Fruit fly (Drosophila melanogaster) whole organism, embryonic: Measurements from ENCODE around the gene Sdic1.
A peak's percentile ranks its signal among the peaks of the same experiment; 100 is the strongest.

Source experiments
- Antp ChIP-seq: fragments of 200-800 bp; sonication (Bioruptor generic); optimal IDR thresholded peaks from 3 replicates; lab custom pipeline; 2016; ENCODE audit warnings: missing biosample characterization, missing genetic modification characterization
- Atf-2 ChIP-seq: fragments of 200-800 bp; sonication (Bioruptor generic); optimal IDR thresholded peaks from 2 replicates; lab custom pipeline; 2016; ENCODE audit warnings: missing biosample characterization, missing genetic modification characterization
- CG10543 ChIP-seq: fragments of 200-800 bp; sonication (Bioruptor generic); optimal IDR thresholded peaks from 3 replicates; lab custom pipeline; 2017; ENCODE audit warnings: missing biosample characterization, mild to moderate bottlenecking, missing genetic modification characterization, moderate library complexity
- CG10654 ChIP-seq: fragments of 200-800 bp; sonication (Bioruptor generic); optimal IDR thresholded peaks from 2 replicates; lab custom pipeline; 2016; ENCODE audit warnings: missing biosample characterization, missing genetic modification characterization
- CG11398 ChIP-seq: fragments of 200-800 bp; sonication (Bioruptor generic); optimal IDR thresholded peaks from 2 replicates; lab custom pipeline; 2016; ENCODE audit warnings: missing biosample characterization, missing genetic modification characterization
- CG12299 ChIP-seq: fragments of 200-800 bp; sonication (Bioruptor generic); optimal IDR thresholded peaks from 2 replicates; lab custom pipeline; 2018; ENCODE audit warnings: missing biosample characterization, mild to moderate bottlenecking, missing genetic modification characterization
- CG14710 ChIP-seq: fragments of 200-800 bp; sonication (Bioruptor generic); optimal IDR thresholded peaks from 3 replicates; lab custom pipeline; 2019; ENCODE audit warnings: missing biosample characterization, mild to moderate bottlenecking, missing genetic modification characterization, moderate library complexity
- CG15011 ChIP-seq: fragments of 200-800 bp; sonication (Bioruptor generic); optimal IDR thresholded peaks from 3 replicates; lab custom pipeline; 2018; ENCODE audit warnings: missing biosample characterization, mild to moderate bottlenecking, missing genetic modification characterization
- CG15514 ChIP-seq: fragments of 200-800 bp; sonication (Bioruptor generic); optimal IDR thresholded peaks from 3 replicates; lab custom pipeline; 2017; ENCODE audit warnings: missing biosample characterization, missing genetic modification characterization, mild to moderate bottlenecking, moderate library complexity, missing genetic modification reagents
- CG1603 ChIP-seq: fragments of 200-800 bp; sonication (Bioruptor generic); optimal IDR thresholded peaks from 2 replicates; lab custom pipeline; 2019; ENCODE audit warnings: missing biosample characterization, mild to moderate bottlenecking, missing genetic modification characterization, moderate library complexity
- CG17912 ChIP-seq: fragments of 200-800 bp; sonication (Bioruptor generic); optimal IDR thresholded peaks from 2 replicates; lab custom pipeline; 2018; ENCODE audit warnings: missing biosample characterization, mild to moderate bottlenecking, missing genetic modification characterization
- CG2116 ChIP-seq: fragments of 200-800 bp; sonication (Bioruptor generic); optimal IDR thresholded peaks from 3 replicates; lab custom pipeline; 2018; ENCODE audit warnings: missing biosample characterization, mild to moderate bottlenecking, missing genetic modification characterization
- CG31441 ChIP-seq: fragments of 200-800 bp; sonication (Bioruptor generic); IDR thresholded peaks from 2 replicates; pipeline ENCODE4 v1.3.6; 2022; ENCODE audit warnings: missing biosample characterization, missing genetic modification characterization
- CG33213 ChIP-seq: fragments of 200-800 bp; sonication (Bioruptor generic); optimal IDR thresholded peaks from 3 replicates; lab custom pipeline; 2016; ENCODE audit warnings: missing biosample characterization, missing genetic modification characterization
- CG34376 ChIP-seq: fragments of 200-800 bp; sonication (Bioruptor generic); optimal IDR thresholded peaks from 2 replicates; lab custom pipeline; 2018; ENCODE audit warnings: missing biosample characterization, mild to moderate bottlenecking, missing genetic modification characterization
- CG34422 ChIP-seq: fragments of 200-800 bp; sonication (Bioruptor generic); IDR thresholded peaks from 3 replicates; pipeline ENCODE4 v1.3.6; 2022; ENCODE audit warnings: missing biosample characterization, missing genetic modification characterization
- CG6689 ChIP-seq: fragments of 200-800 bp; sonication (Bioruptor generic); IDR thresholded peaks from 2 replicates; pipeline ENCODE4 v1.3.6; 2022; ENCODE audit warnings: missing biosample characterization, missing genetic modification characterization
- CG9932 ChIP-seq: fragments of 200-800 bp; sonication (Bioruptor generic); IDR thresholded peaks from 2 replicates; pipeline ENCODE4 v1.3.6; 2022; ENCODE audit warnings: missing biosample characterization, missing genetic modification characterization
- Chrac-16 ChIP-seq: fragments of 200-800 bp; sonication (Bioruptor generic); optimal IDR thresholded peaks from 3 replicates; lab custom pipeline; 2016; ENCODE audit warnings: missing biosample characterization, missing genetic modification characterization
- CrebB ChIP-seq: fragments of 200-800 bp; sonication (Bioruptor generic); optimal IDR thresholded peaks from 3 replicates; lab custom pipeline; 2018; ENCODE audit warnings: missing biosample characterization, mild to moderate bottlenecking, missing genetic modification characterization
- Dp ChIP-seq: fragments of 200-800 bp; sonication (Bioruptor generic); optimal IDR thresholded peaks from 2 replicates; lab custom pipeline; 2018; ENCODE audit warnings: missing biosample characterization, mild to moderate bottlenecking, missing genetic modification characterization, moderate library complexity
- Dref ChIP-seq: fragments of 200-800 bp; sonication (Bioruptor generic); IDR thresholded peaks from 2 replicates; pipeline ENCODE4 v1.3.6; 2022; ENCODE audit warnings: missing biosample characterization, missing genetic modification characterization
- E2f2 ChIP-seq: fragments of 200-800 bp; sonication (Bioruptor generic); IDR thresholded peaks from 2 replicates; pipeline ENCODE4 v1.3.6; 2022; ENCODE audit warnings: missing biosample characterization, missing genetic modification characterization
- Hand ChIP-seq: fragments of 200-800 bp; sonication (Bioruptor generic); optimal IDR thresholded peaks from 2 replicates; lab custom pipeline; 2017; ENCODE audit warnings: mild to moderate bottlenecking, missing biosample characterization, missing genetic modification reagents, missing genetic modification characterization
- Hr78 ChIP-seq, 2 experiments: fragments of 200-800 bp in 1 of 2; fragments of >200 bp in 1 of 2; sonication (Bioruptor generic) in 1 of 2; optimal IDR thresholded peaks; 2 replicates each; lab custom pipeline; 2017 to 2019; ENCODE audit warnings: missing biosample characterization in 2 of 2, missing genetic modification characterization in 2 of 2, mild to moderate bottlenecking in 1 of 2, moderate library complexity in 1 of 2
- MBD-R2 ChIP-seq: fragments of 200-800 bp; sonication (Bioruptor generic); IDR thresholded peaks from 2 replicates; pipeline ENCODE4 v1.3.6; 2022; ENCODE audit warnings: missing biosample characterization, missing genetic modification characterization
- Med ChIP-seq: fragments of 200-800 bp; sonication (Bioruptor generic); peaks from one replicate; lab custom pipeline; 2016; ENCODE audit warnings: missing biosample characterization, missing genetic modification characterization, mild to moderate bottlenecking, inconsistent platforms, moderate library complexity
- Six4 ChIP-seq: fragments of 200-800 bp; sonication (Bioruptor generic); optimal IDR thresholded peaks from 2 replicates; lab custom pipeline; 2016; ENCODE audit warnings: missing biosample characterization, missing genetic modification characterization
- TFAM ChIP-seq: fragments of 200-800 bp; sonication (Bioruptor generic); optimal IDR thresholded peaks from 2 replicates; lab custom pipeline; 2017; ENCODE audit warnings: missing biosample characterization, missing genetic modification characterization, inconsistent platforms
- Tbp ChIP-seq: fragments of >200 bp; optimal IDR thresholded peaks from 2 replicates; lab custom pipeline; 2018; ENCODE audit warnings: missing biosample characterization, missing genetic modification characterization
- ap ChIP-seq: fragments of 200-800 bp; sonication (Bioruptor generic); IDR thresholded peaks from 2 replicates; pipeline ENCODE4 v1.3.6; 2022; ENCODE audit warnings: missing biosample characterization, missing genetic modification characterization
- ase ChIP-seq: fragments of 200-800 bp; sonication (Bioruptor generic); IDR thresholded peaks from 3 replicates; pipeline ENCODE4 v1.3.6; 2022; ENCODE audit warnings: missing biosample characterization, missing genetic modification characterization
- ato ChIP-seq: fragments of 200-800 bp; sonication (Bioruptor generic); IDR thresholded peaks from 2 replicates; pipeline ENCODE4 v1.3.6; 2022; ENCODE audit warnings: missing biosample characterization, missing genetic modification characterization; ENCODE audit not compliant: partially characterized antibody
- bsh ChIP-seq, 2 experiments: fragments of 200-800 bp; sonication (Bioruptor generic); optimal IDR thresholded peaks; 2 replicates each; lab custom pipeline; 2017 to 2018; ENCODE audit warnings: mild to moderate bottlenecking in 2 of 2, missing biosample characterization in 2 of 2, missing genetic modification characterization in 2 of 2, moderate library complexity in 1 of 2
- crp ChIP-seq, 2 experiments: fragments of 200-800 bp; sonication (Bioruptor generic); optimal IDR thresholded peaks; 2 replicates in 1 of 2; 3 replicates in 1 of 2; lab custom pipeline; 2017; ENCODE audit warnings: missing biosample characterization in 2 of 2, missing genetic modification characterization in 2 of 2, mild to moderate bottlenecking in 1 of 2, moderate library complexity in 1 of 2
- dpn ChIP-seq, 2 experiments: fragments of 200-800 bp; sonication (Bioruptor generic); optimal IDR thresholded peaks; 3 replicates each; lab custom pipeline; 2016; ENCODE audit warnings: missing biosample characterization in 2 of 2, missing genetic modification characterization in 2 of 2
- en ChIP-seq: fragments of 200-800 bp; sonication (Bioruptor generic); optimal IDR thresholded peaks from 2 replicates; lab custom pipeline; 2016; ENCODE audit warnings: missing biosample characterization, missing genetic modification characterization
- ftz-f1 ChIP-seq: fragments of 200-800 bp; sonication (Bioruptor generic); optimal IDR thresholded peaks from 2 replicates; lab custom pipeline; 2016; ENCODE audit warnings: missing biosample characterization, missing genetic modification characterization
- kni ChIP-seq: fragments of 200-800 bp; sonication (Bioruptor generic); optimal IDR thresholded peaks from 3 replicates; lab custom pipeline; 2017; ENCODE audit warnings: mild to moderate bottlenecking, missing biosample characterization, missing genetic modification reagents, missing genetic modification characterization
- knrl ChIP-seq: fragments of 200-800 bp; sonication (Bioruptor generic); IDR thresholded peaks from 3 replicates; pipeline ENCODE4 v1.3.6; 2022; ENCODE audit warnings: missing biosample characterization, missing genetic modification characterization; ENCODE audit not compliant: partially characterized antibody
- lola ChIP-seq, 3 experiments: fragments of >200 bp in 2 of 3; fragments of 200-800 bp in 1 of 3; sonication (Bioruptor generic) in 1 of 3; optimal IDR thresholded peaks; 2 replicates each; lab custom pipeline; 2017 to 2019; ENCODE audit warnings: missing biosample characterization in 3 of 3, missing genetic modification characterization in 3 of 3, mild to moderate bottlenecking in 1 of 3, moderate library complexity in 1 of 3
- nom ChIP-seq: fragments of 200-800 bp; sonication (Bioruptor generic); optimal IDR thresholded peaks from 2 replicates; lab custom pipeline; 2017; ENCODE audit warnings: missing biosample characterization, missing genetic modification characterization, mild to moderate bottlenecking, moderate library complexity, missing genetic modification reagents
- org-1 ChIP-seq: fragments of 200-800 bp; sonication (Bioruptor generic); optimal IDR thresholded peaks from 2 replicates; lab custom pipeline; 2017; ENCODE audit warnings: missing biosample characterization, missing genetic modification characterization
- pzg ChIP-seq: fragments of 200-800 bp; sonication (Bioruptor generic); optimal IDR thresholded peaks from 3 replicates; lab custom pipeline; 2018; ENCODE audit warnings: missing biosample characterization, mild to moderate bottlenecking, missing genetic modification characterization, moderate library complexity
- sima ChIP-seq: fragments of 200-800 bp; sonication (Bioruptor generic); optimal IDR thresholded peaks from 2 replicates; lab custom pipeline; 2016; ENCODE audit warnings: missing biosample characterization, missing genetic modification characterization
- stc ChIP-seq: fragments of 200-800 bp; sonication (Bioruptor generic); IDR thresholded peaks from 2 replicates; pipeline ENCODE4 v1.3.6; 2022; ENCODE audit warnings: missing biosample characterization, missing genetic modification characterization
- sug ChIP-seq: fragments of 200-800 bp; optimal IDR thresholded peaks from 2 replicates; lab custom pipeline; 2019; ENCODE audit warnings: missing biosample characterization, mild to moderate bottlenecking, missing genetic modification characterization, moderate library complexity
- tin ChIP-seq: fragments of 200-800 bp; sonication (Bioruptor generic); optimal IDR thresholded peaks from 3 replicates; lab custom pipeline; 2016; ENCODE audit warnings: missing biosample characterization, missing genetic modification characterization
- tna ChIP-seq: fragments of 200-800 bp; sonication (Bioruptor generic); IDR thresholded peaks from 2 replicates; pipeline ENCODE4 v1.3.6; 2022; ENCODE audit warnings: missing biosample characterization, missing genetic modification characterization; ENCODE audit not compliant: partially characterized antibody
- ttk ChIP-seq: fragments of 200-800 bp; sonication (Bioruptor generic); IDR thresholded peaks from 2 replicates; pipeline ENCODE4 v2.1.2; 2022; ENCODE audit warnings: missing biosample characterization, missing genetic modification characterization

Gene Sdic1

dm6 chrX:20166484-20167038 is 11.9 kb downstream of the Sdic1 start, which contains the start of gene CG9577 (continued):
- no peak for TF ChIP-seq CG33213 (GFP tag; lab: Kevin White, UChicago)
- peak; percentile 25 for TF ChIP-seq CG2116
- no peak for TF ChIP-seq sug (tag; lab: Kevin White, UChicago)
- TF ChIP-seq CG9932 (GFP tag; lab: Robert Waterston, UW), result no peak
- TF ChIP-seq CG10654 (GFP tag; lab: Kevin White, UChicago), result no peak
- no peak for TF ChIP-seq ftz-f1 (GFP tag; lab: Kevin White, UChicago)
- no peak for TF ChIP-seq Antp
- TF ChIP-seq CrebB, result no peak
- no peak for TF ChIP-seq ap (GFP tag; lab: Robert Waterston, UW)
- no peak for TF ChIP-seq ase (GFP tag; lab: Robert Waterston, UW)
- no peak for TF ChIP-seq tna (GFP tag; lab: Robert Waterston, UW)
- TF ChIP-seq lola (GFP tag; optimal IDR thresholded peaks at IDR 0.05; lab: Kevin White, UChicago), result no peak
- TF ChIP-seq CG31441, result no peak
- peak; percentile 22 for TF ChIP-seq pzg (GFP tag; lab: Kevin White, UChicago)
- peak in 1 of 2 experiments; percentile 84 for TF ChIP-seq bsh (GFP tag; optimal IDR thresholded peaks at IDR 0.05; lab: Kevin White, UChicago)
- no peak for TF ChIP-seq CG34376
- no peak for TF ChIP-seq CG17912
- no peak for TF ChIP-seq ttk (GFP tag; lab: Robert Waterston, UW)
- TF ChIP-seq Atf-2 (GFP tag; lab: Kevin White, UChicago), result no peak
- TF ChIP-seq E2f2, result peak; percentile 87
- peak; percentile 38 for TF ChIP-seq Med
- peak; percentile 48 for TF ChIP-seq Dref (GFP tag; lab: Robert Waterston, UW)
- TF ChIP-seq CG15011 (GFP tag; lab: Kevin White, UChicago), result no peak
- TF ChIP-seq Hr78 (GFP tag; optimal IDR thresholded peaks at IDR 0.05; lab: Kevin White, UChicago), result no peak
- no peak for TF ChIP-seq Six4
- peak; percentile 81 for TF ChIP-seq CG1603 (tag; lab: Kevin White, UChicago)
- no peak for TF ChIP-seq CG14710 (tag; lab: Kevin White, UChicago)
- no peak for TF ChIP-seq knrl (GFP tag; lab: Robert Waterston, UW)
- no peak for TF ChIP-seq CG12299 (tag; lab: Kevin White, UChicago)
- TF ChIP-seq dpn (GFP tag; optimal IDR thresholded peaks at IDR 0.05; lab: Kevin White, UChicago), result no peak
- no peak for TF ChIP-seq CG15514 (GFP tag; lab: Kevin White, UChicago)
- TF ChIP-seq org-1 (GFP tag; lab: Kevin White, UChicago), result no peak
- TF ChIP-seq crp (GFP tag; optimal IDR thresholded peaks at IDR 0.05; lab: Kevin White, UChicago), result no peak
- no peak for TF ChIP-seq CG6689 (GFP tag; lab: Robert Waterston, UW)
- no peak for TF ChIP-seq en (GFP tag; lab: Kevin White, UChicago)
- no peak for TF ChIP-seq CG11398 (GFP tag; lab: Kevin White, UChicago)
- TF ChIP-seq CG10543 (GFP tag; lab: Kevin White, UChicago), result no peak
- TF ChIP-seq Tbp, result no peak
- no peak for TF ChIP-seq Hand (GFP tag; lab: Kevin White, UChicago)
- TF ChIP-seq CG34422 (GFP tag; lab: Robert Waterston, UW), result no peak
- TF ChIP-seq kni, result no peak
- TF ChIP-seq nom (GFP tag; lab: Kevin White, UChicago), result peak; percentile 98
- TF ChIP-seq stc (GFP tag; lab: Robert Waterston, UW), result no peak
- TF ChIP-seq Chrac-16 (GFP tag; lab: Kevin White, UChicago), result no peak
- no peak for TF ChIP-seq sima (GFP tag; lab: Kevin White, UChicago)
- no peak for TF ChIP-seq TFAM (GFP tag; lab: Kevin White, UChicago)
- no peak for TF ChIP-seq ato (GFP tag; lab: Robert Waterston, UW)
- TF ChIP-seq Dp, result peak; percentile 83
- no peak for TF ChIP-seq tin (GFP tag; lab: Kevin White, UChicago)
- peak; percentile 42; the same call in 1 of the 2 replicates for TF ChIP-seq MBD-R2 (GFP tag; lab: Robert Waterston, UW)
